Worm (Caenorhabditis elegans) whole organism, L3 larva: ENCODE results near the gene agl-1.

Experiments
- R02D3.7 ChIP-seq: fragments of 150-350 bp; optimal IDR thresholded peaks from 2 replicates; lab custom pipeline; 2014; ENCODE audit warnings: missing biosample characterization, missing genetic modification characterization
- ZK546.5 ChIP-seq: sonication (generic microtip); optimal IDR thresholded peaks from 2 replicates; lab custom pipeline; 2017; ENCODE audit warnings: missing biosample characterization, missing genetic modification characterization
- aly-2 ChIP-seq: fragments of 150-350 bp; optimal IDR thresholded peaks from 2 replicates; lab custom pipeline; 2014; ENCODE audit warnings: missing biosample characterization, missing genetic modification characterization
- ama-1 ChIP-seq: fragments of 150-350 bp; optimal IDR thresholded peaks from 2 replicates; lab custom pipeline; 2018
- ceh-16 ChIP-seq: sonication (generic microtip); optimal IDR thresholded peaks from 2 replicates; lab custom pipeline; 2017; ENCODE audit warnings: missing biosample characterization, missing genetic modification characterization
- ceh-28 ChIP-seq: fragments of 150-350 bp; optimal IDR thresholded peaks from 2 replicates; lab custom pipeline; 2014; ENCODE audit warnings: missing biosample characterization, missing genetic modification reagents, missing genetic modification characterization
- ceh-82 ChIP-seq: fragments of 150-350 bp; optimal IDR thresholded peaks from 2 replicates; lab custom pipeline; 2014; ENCODE audit warnings: missing biosample characterization, missing genetic modification characterization
- ceh-9 ChIP-seq: sonication (generic microtip); optimal IDR thresholded peaks from 2 replicates; lab custom pipeline; 2018; ENCODE audit warnings: missing biosample characterization, missing genetic modification characterization
- daf-12 ChIP-seq: fragments of 150-350 bp; optimal IDR thresholded peaks from 2 replicates; lab custom pipeline; 2014; ENCODE audit warnings: missing biosample characterization, missing genetic modification reagents, missing genetic modification characterization
- egl-27 ChIP-seq: sonication (generic microtip); optimal IDR thresholded peaks from 4 replicates; lab custom pipeline; 2017; ENCODE audit warnings: missing biosample characterization, missing genetic modification reagents, missing genetic modification characterization
- egl-5 ChIP-seq: fragments of 150-350 bp; optimal IDR thresholded peaks from 2 replicates; lab custom pipeline; 2017; ENCODE audit warnings: missing biosample characterization, missing genetic modification reagents, missing genetic modification characterization, inconsistent platforms
- elt-2 ChIP-seq: sonication (generic microtip); optimal IDR thresholded peaks from 2 replicates; lab custom pipeline; 2016; ENCODE audit warnings: missing genetic modification reagents, mild to moderate bottlenecking, missing genetic modification characterization, missing compliant biosample characterization
- elt-3 ChIP-seq, 3 experiments: fragments of 150-350 bp in 1 of 3; sonication (generic microtip) in 2 of 3; optimal IDR thresholded peaks; 2 replicates in 2 of 3; 4 replicates in 1 of 3; lab custom pipeline; 2014 to 2017; ENCODE audit warnings: missing biosample characterization in 3 of 3, missing genetic modification characterization in 3 of 3
- eor-1 ChIP-seq, 2 experiments: fragments of 150-350 bp; optimal IDR thresholded peaks; 2 replicates each; lab custom pipeline; 2014 to 2018; ENCODE audit warnings: missing biosample characterization in 2 of 2, missing genetic modification characterization in 2 of 2
- fkh-2 ChIP-seq: fragments of 150-350 bp; optimal IDR thresholded peaks from 2 replicates; lab custom pipeline; 2014; ENCODE audit warnings: missing biosample characterization, missing genetic modification reagents, missing genetic modification characterization
- fos-1 ChIP-seq: fragments of 150-350 bp; optimal IDR thresholded peaks from 2 replicates; lab custom pipeline; 2014; ENCODE audit warnings: missing biosample characterization, missing genetic modification characterization
- hmg-11 ChIP-seq: sonication (generic microtip); optimal IDR thresholded peaks from 2 replicates; lab custom pipeline; 2016; ENCODE audit warnings: missing genetic modification characterization, missing compliant biosample characterization
- lin-15B ChIP-seq: fragments of 150-350 bp; optimal IDR thresholded peaks from 2 replicates; lab custom pipeline; 2014; ENCODE audit warnings: missing biosample characterization, missing genetic modification characterization
- lin-39 ChIP-seq: fragments of 150-350 bp; optimal IDR thresholded peaks from 2 replicates; lab custom pipeline; 2018; ENCODE audit warnings: missing biosample characterization, missing genetic modification reagents, missing genetic modification characterization
- lsy-12 ChIP-seq: sonication (generic microtip); optimal IDR thresholded peaks from 2 replicates; lab custom pipeline; 2016; ENCODE audit warnings: mild to moderate bottlenecking, missing genetic modification characterization, missing compliant biosample characterization
- mdl-1 ChIP-seq: fragments of 150-350 bp; optimal IDR thresholded peaks from 2 replicates; lab custom pipeline; 2014; ENCODE audit warnings: missing biosample characterization, missing genetic modification characterization
- mml-1 ChIP-seq: fragments of 150-350 bp; sonication (generic microtip); optimal IDR thresholded peaks from 3 replicates; lab custom pipeline; 2014; ENCODE audit warnings: missing biosample characterization, missing genetic modification characterization
- nfya-1 ChIP-seq: sonication (generic microtip); optimal IDR thresholded peaks from 2 replicates; lab custom pipeline; 2017; ENCODE audit warnings: missing genetic modification characterization, mild to moderate bottlenecking, missing compliant biosample characterization, antibody characterized with exemption, moderate library complexity; ENCODE audit not compliant: insufficient read depth
- nhr-11 ChIP-seq: fragments of 150-350 bp; optimal IDR thresholded peaks from 2 replicates; lab custom pipeline; 2014; ENCODE audit warnings: missing biosample characterization, missing genetic modification characterization
- nhr-12 ChIP-seq: fragments of 150-350 bp; optimal IDR thresholded peaks from 2 replicates; lab custom pipeline; 2014; ENCODE audit warnings: missing biosample characterization, missing genetic modification characterization
- nhr-23 ChIP-seq: fragments of 150-350 bp; optimal IDR thresholded peaks from 2 replicates; lab custom pipeline; 2014; ENCODE audit warnings: missing biosample characterization, missing genetic modification reagents, missing genetic modification characterization
- nhr-25 ChIP-seq: sonication (generic microtip); optimal IDR thresholded peaks from 2 replicates; lab custom pipeline; 2017; ENCODE audit warnings: missing biosample characterization, missing genetic modification characterization
- nhr-28 ChIP-seq: fragments of 150-350 bp; optimal IDR thresholded peaks from 2 replicates; lab custom pipeline; 2014; ENCODE audit warnings: missing biosample characterization, missing genetic modification characterization
- nhr-43 ChIP-seq: sonication (generic microtip); optimal IDR thresholded peaks from 2 replicates; lab custom pipeline; 2016; ENCODE audit warnings: mild to moderate bottlenecking, missing genetic modification characterization, missing compliant biosample characterization; ENCODE audit not compliant: poor library complexity, severe bottlenecking
- nhr-67 ChIP-seq: fragments of 150-350 bp; optimal IDR thresholded peaks from 2 replicates; lab custom pipeline; 2014; ENCODE audit warnings: missing biosample characterization, missing genetic modification characterization
- nhr-76 ChIP-seq: fragments of 150-350 bp; sonication (generic microtip); optimal IDR thresholded peaks from 5 replicates; lab custom pipeline; 2014; ENCODE audit warnings: missing biosample characterization, missing genetic modification characterization
- nhr-77 ChIP-seq: fragments of 150-350 bp; optimal IDR thresholded peaks from 2 replicates; lab custom pipeline; 2014; ENCODE audit warnings: missing biosample characterization, missing genetic modification characterization
- pha-4 ChIP-seq: fragments of 150-350 bp; optimal IDR thresholded peaks from 2 replicates; lab custom pipeline; 2014; ENCODE audit warnings: missing biosample characterization, missing genetic modification reagents, missing genetic modification characterization
- pqm-1 ChIP-seq: fragments of 150-350 bp; optimal IDR thresholded peaks from 2 replicates; lab custom pipeline; 2017; ENCODE audit warnings: missing biosample characterization, missing genetic modification characterization, inconsistent platforms
- sea-2 ChIP-seq: fragments of 150-350 bp; sonication (generic microtip); optimal IDR thresholded peaks from 4 replicates; lab custom pipeline; 2014; ENCODE audit warnings: missing biosample characterization, missing genetic modification reagents, missing genetic modification characterization
- snpc-4 ChIP-seq: fragments of 150-350 bp; optimal IDR thresholded peaks from 2 replicates; lab custom pipeline; 2014; ENCODE audit warnings: missing biosample characterization, missing genetic modification characterization
- unc-39 ChIP-seq: sonication (generic microtip); optimal IDR thresholded peaks from 4 replicates; lab custom pipeline; 2017; ENCODE audit warnings: missing biosample characterization, missing genetic modification characterization
- unc-62 ChIP-seq: fragments of 150-350 bp; sonication (generic microtip); optimal IDR thresholded peaks from 4 replicates; lab custom pipeline; 2014; ENCODE audit warnings: missing biosample characterization, missing genetic modification reagents, missing genetic modification characterization
- zag-1 ChIP-seq: fragments of 150-350 bp; optimal IDR thresholded peaks from 2 replicates; lab custom pipeline; 2014; ENCODE audit warnings: missing biosample characterization, missing genetic modification characterization
- ztf-11 ChIP-seq: fragments of 150-350 bp; optimal IDR thresholded peaks from 2 replicates; lab custom pipeline; 2014; ENCODE audit warnings: missing biosample characterization, missing genetic modification characterization

agl-1 gene

ce11 chrII:14393766-14394165 lies 35.9 kb upstream of the agl-1 start:
- TF ChIP-seq pha-4 (tag; lab: Kevin White, UChicago) (no peak), fos-1 (tag; lab: Kevin White, UChicago) (no peak), mml-1 (tag; lab: Kevin White, UChicago) (no peak), ZK546.5 (tag; lab: Kevin White, UChicago) (no peak), mdl-1 (tag; lab: Kevin White, UChicago) (no peak), elt-2 (tag; lab: Kevin White, UChicago) (no peak), ceh-9 (tag; lab: Kevin White, UChicago) (no peak), ztf-11 (tag; lab: Kevin White, UChicago) (no peak), nhr-12 (tag; lab: Kevin White, UChicago) (no peak), ceh-16 (tag; lab: Kevin White, UChicago) (no peak), nhr-76 (tag; lab: Kevin White, UChicago) (no peak)

ce11 chrII:14390036-14390763 lies 32.3 kb upstream of the agl-1 start, which contains the start of the genes kbp-3 and nurf-1:
Gene kbp-3, minus strand, starts transcription at chrII:14390078.
Gene nurf-1, plus strand, starts transcription at chrII:14390713.
- TF ChIP-seq ceh-82 (tag; lab: Kevin White, UChicago) (no peak), zag-1 (tag; lab: Kevin White, UChicago) (no peak), ceh-9 (tag; lab: Kevin White, UChicago) (no peak), snpc-4 (tag; lab: Kevin White, UChicago) (peak; percentile 37), unc-39 (tag; lab: Kevin White, UChicago) (no peak), nhr-28 (tag; lab: Kevin White, UChicago) (no peak), nhr-67 (no peak), nhr-23 (tag; lab: Kevin White, UChicago) (peak; percentile 46), ceh-16 (tag; lab: Kevin White, UChicago) (no peak), nfya-1 (peak; percentile 82), mdl-1 (tag; lab: Kevin White, UChicago) (no peak), eor-1 (tag; optimal IDR thresholded peaks at IDR 0.05; lab: Kevin White, UChicago) (no peak), elt-2 (tag; lab: Kevin White, UChicago) (peak; percentile 12), sea-2 (no peak), hmg-11 (tag; lab: Kevin White, UChicago) (peak; percentile 85), aly-2 (tag; lab: Kevin White, UChicago) (no peak), lsy-12 (tag; lab: Kevin White, UChicago) (no peak), nhr-77 (tag; lab: Kevin White, UChicago) (no peak), nhr-43 (tag; lab: Kevin White, UChicago) (no peak), egl-27 (tag; lab: Kevin White, UChicago) (no peak), fos-1 (tag; lab: Kevin White, UChicago) (no peak), ceh-28 (peak; percentile 46), nhr-25 (peak; percentile 50), pha-4 (tag; lab: Kevin White, UChicago) (peak; percentile 55), lin-39 (peak; percentile 83), nhr-11 (tag; lab: Kevin White, UChicago) (no peak), egl-5 (tag; lab: Kevin White, UChicago) (peak; percentile 87), ama-1 (no peak), ZK546.5 (tag; lab: Kevin White, UChicago) (no peak), lin-15B (tag; lab: Kevin White, UChicago) (peak; percentile 90), mml-1 (tag; lab: Kevin White, UChicago) (no peak), R02D3.7 (tag; lab: Kevin White, UChicago) (peak; percentile 63), pqm-1 (tag; lab: Kevin White, UChicago) (no peak), elt-3 (tag; optimal IDR thresholded peaks at IDR 0.05; lab: Kevin White, UChicago) (no peak)
- TF ChIP-seq, all 47 proteins: peak for 12

- no peak for TF ChIP-seq unc-39 (tag; lab: Kevin White, UChicago)
- no peak for TF ChIP-seq R02D3.7 (tag; lab: Kevin White, UChicago)
- TF ChIP-seq pha-4 (tag; lab: Kevin White, UChicago), result no peak
- no peak for TF ChIP-seq nhr-43 (tag; lab: Kevin White, UChicago)
- TF ChIP-seq nhr-23 (tag; lab: Kevin White, UChicago), result no peak
- no peak for TF ChIP-seq fkh-2
- no peak for TF ChIP-seq lsy-12 (tag; lab: Kevin White, UChicago)
- no peak for TF ChIP-seq daf-12 (tag; lab: Kevin White, UChicago)
- TF ChIP-seq lin-15B (tag; lab: Kevin White, UChicago), result no peak
- no peak for TF ChIP-seq unc-62 (GFP tag; lab: Kevin White, UChicago)
- no peak for TF ChIP-seq aly-2 (tag; lab: Kevin White, UChicago)
- no peak for TF ChIP-seq nhr-12 (tag; lab: Kevin White, UChicago)
- TF ChIP-seq mml-1 (tag; lab: Kevin White, UChicago), result no peak
- TF ChIP-seq, all 47 proteins: peak for 0
Observed at ce11 chrII:14388213-14388612, 30.3 kb upstream of the agl-1 start, which contains the start of gene F26H11.8. Gene F26H11.8, plus strand, starts transcription at chrII:14388513.
